Fruit fly (Drosophila melanogaster): ENCODE data around the gene CG17841.

The CG17841 gene

DNA sequence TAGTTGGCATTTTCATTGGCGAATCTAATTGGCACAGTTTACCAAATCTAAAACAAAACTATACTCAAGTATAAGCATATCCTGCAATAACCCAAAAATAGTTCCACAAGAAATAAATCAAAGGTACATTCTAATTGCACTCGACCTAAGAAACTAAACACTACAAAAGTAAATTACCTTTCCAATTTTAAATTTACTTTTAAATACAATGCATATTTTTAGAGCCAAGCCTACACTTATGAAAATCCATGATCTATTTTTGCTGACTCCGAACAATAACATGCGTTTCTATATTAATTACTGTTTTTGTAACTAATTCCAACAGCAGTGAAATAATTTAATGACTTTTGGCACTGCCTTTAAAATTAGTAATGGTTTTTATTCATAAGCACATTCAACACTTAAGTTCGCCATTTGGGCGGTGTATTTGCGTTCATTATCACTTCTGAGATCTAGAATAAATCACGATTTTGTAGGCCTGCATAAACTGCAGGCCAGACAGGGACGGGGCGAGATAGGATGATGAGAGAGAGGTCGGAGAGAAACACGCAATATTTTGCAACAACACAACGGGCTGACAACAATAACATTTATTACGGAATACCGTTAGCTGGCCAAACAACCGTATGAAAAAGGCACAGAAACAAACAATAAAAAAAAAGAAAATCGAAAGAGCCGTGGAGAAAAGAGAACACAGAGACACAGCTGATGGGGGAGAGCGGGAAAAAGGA is 42.9 kb upstream of the CG17841 start (continued):
- TF ChIP-seq Sox15 (GFP tag; optimal IDR thresholded peaks at IDR 0.05) (peak; percentile 24), Ets96B (tag; optimal IDR thresholded peaks at IDR 0.05) (peak; percentile 15), CG15336 (GFP tag; IDR thresholded peaks at IDR 0.05) (no peak), CG8319 (GFP tag; optimal IDR thresholded peaks at IDR 0.05) (peak; percentile 15), pdm3 (GFP tag; optimal IDR thresholded peaks at IDR 0.05) (peak; percentile 45), CG3032 (tag; optimal IDR thresholded peaks at IDR 0.05) (no peak), Met (GFP tag; optimal IDR thresholded peaks at IDR 0.05) (peak; percentile 65), CG31627 (GFP tag; optimal IDR thresholded peaks at IDR 0.05) (peak; percentile 57), CG11762 (GFP tag; optimal IDR thresholded peaks at IDR 0.05; ENCODE audit: insufficient read depth) (peak; percentile 23)

DNA sequence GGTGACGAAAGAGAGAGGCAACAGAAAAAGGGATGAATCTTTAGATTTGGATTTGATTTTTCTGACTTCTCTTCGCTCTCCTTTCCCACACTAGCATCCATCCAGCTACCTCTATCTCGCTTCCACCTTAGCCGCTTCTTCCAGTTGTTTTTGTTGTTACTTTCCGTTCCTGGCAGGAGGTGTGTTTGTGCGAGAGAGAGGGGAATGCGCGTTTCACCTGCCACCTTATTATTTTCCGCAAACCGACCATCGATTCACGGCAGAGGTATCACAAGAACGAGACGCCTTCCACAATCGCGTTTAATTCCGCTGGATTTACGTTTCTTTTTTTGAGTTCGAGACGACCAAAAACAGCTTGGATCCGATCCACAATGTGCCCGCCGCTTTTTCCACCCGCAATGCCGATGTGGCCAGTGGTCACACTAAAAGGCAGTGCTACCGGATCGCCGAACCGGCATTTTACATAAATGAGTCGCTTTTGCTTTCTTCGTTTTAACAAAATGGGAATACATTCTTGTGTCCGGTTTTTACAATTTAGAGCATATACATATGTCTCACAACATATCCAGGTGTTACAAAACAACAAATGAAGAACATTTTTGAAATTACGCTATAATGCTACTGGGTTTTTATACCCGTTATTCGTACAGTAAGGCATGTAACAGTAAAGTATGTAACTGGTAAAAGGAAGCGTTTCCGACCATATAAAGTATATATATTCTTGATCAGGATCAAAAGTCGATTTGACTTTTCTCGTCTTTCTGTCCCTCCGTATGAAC is 42.1 kb upstream of the CG17841 start, which contains the start of gene alpha-Man-Ia:
TSS of gene alpha-Man-Ia (minus strand) at position 392 of the 779 bp plus-strand sequence.
- TF ChIP-seq CG8632 (GFP tag; optimal IDR thresholded peaks at IDR 0.05) = no peak
- TF ChIP-seq Smox (GFP tag; optimal IDR thresholded peaks at IDR 0.05) = peak; percentile 13
- TF ChIP-seq CG10631 (GFP tag; optimal IDR thresholded peaks at IDR 0.05) = peak; percentile 3
- peak; percentile 19 for TF ChIP-seq CG3032 (tag; optimal IDR thresholded peaks at IDR 0.05)
- TF ChIP-seq dac (GFP tag; optimal IDR thresholded peaks at IDR 0.05) = no peak
- no peak for TF ChIP-seq fd85E (GFP tag; optimal IDR thresholded peaks at IDR 0.05)
- no peak for TF ChIP-seq spab (GFP tag; optimal IDR thresholded peaks at IDR 0.05)
- TF ChIP-seq Ets96B (tag; optimal IDR thresholded peaks at IDR 0.05) = no peak
- peak; percentile 33; the same call in 2 of the 3 replicates for TF ChIP-seq CG6163 (GFP tag; IDR thresholded peaks at IDR 0.05)
- TF ChIP-seq CG6808 (GFP tag; optimal IDR thresholded peaks at IDR 0.05) = no peak
- peak in 1 of 2 experiments; percentile 6 for TF ChIP-seq ss (GFP tag; optimal IDR thresholded peaks at IDR 0.05)
- no peak for TF ChIP-seq Eip93F (GFP tag; optimal IDR thresholded peaks at IDR 0.05)
- TF ChIP-seq Gug (GFP tag; IDR thresholded peaks at IDR 0.05) = no peak
- TF ChIP-seq Ets21C (GFP tag; optimal IDR thresholded peaks at IDR 0.05) = no peak
- no peak for TF ChIP-seq Hr38 (GFP tag; optimal IDR thresholded peaks at IDR 0.05)
- no peak for TF ChIP-seq fd59A (GFP tag; optimal IDR thresholded peaks at IDR 0.05)
- TF ChIP-seq Hr39 (GFP tag; optimal IDR thresholded peaks at IDR 0.05) = peak; percentile 16
- TF ChIP-seq CG6792 (GFP tag; optimal IDR thresholded peaks at IDR 0.05) = no peak
- TF ChIP-seq eg (GFP tag; IDR thresholded peaks at IDR 0.05) = no peak; the same call in 2 of the 3 replicates
- no peak for TF ChIP-seq CG4318 (GFP tag; optimal IDR thresholded peaks at IDR 0.05)
- TF ChIP-seq pdm3 (GFP tag; optimal IDR thresholded peaks at IDR 0.05) = peak; percentile 30
- no peak for TF ChIP-seq CG16779 (tag; optimal IDR thresholded peaks at IDR 0.05)
- peak; percentile 2 for TF ChIP-seq CG6854 (GFP tag; optimal IDR thresholded peaks at IDR 0.05)
- peak; percentile 7 for TF ChIP-seq OdsH (GFP tag; optimal IDR thresholded peaks at IDR 0.05)
- TF ChIP-seq CG3919 (GFP tag; optimal IDR thresholded peaks at IDR 0.05) = no peak
- TF ChIP-seq topi (GFP tag; optimal IDR thresholded peaks at IDR 0.05) = no peak
- TF ChIP-seq acj6 (GFP tag; optimal IDR thresholded peaks at IDR 0.05) = peak; percentile 26
- TF ChIP-seq Sox15 (GFP tag; optimal IDR thresholded peaks at IDR 0.05) = no peak
- no peak for TF ChIP-seq CG1621 (tag; optimal IDR thresholded peaks at IDR 0.05)
- TF ChIP-seq CG11294 (GFP tag; IDR thresholded peaks at IDR 0.05) = no peak
- TF ChIP-seq dsx (GFP tag; optimal IDR thresholded peaks at IDR 0.05; ENCODE audit: poor library complexity, severe bottlenecking) = no peak
- TF ChIP-seq CG11762 (GFP tag; optimal IDR thresholded peaks at IDR 0.05; ENCODE audit: insufficient read depth) = no peak
- no peak for TF ChIP-seq CG10669 (GFP tag; optimal IDR thresholded peaks at IDR 0.05)
- TF ChIP-seq vri (GFP tag; optimal IDR thresholded peaks at IDR 0.05) = no peak
- TF ChIP-seq salr (GFP tag; optimal IDR thresholded peaks at IDR 0.05) = no peak
- TF ChIP-seq CG6276 (GFP tag; optimal IDR thresholded peaks at IDR 0.05) = no peak
- peak; percentile 25 for TF ChIP-seq net (GFP tag; optimal IDR thresholded peaks at IDR 0.05)
- peak; percentile 34 for TF ChIP-seq Hr4 (GFP tag; optimal IDR thresholded peaks at IDR 0.05)
- TF ChIP-seq CG32006 (GFP tag; optimal IDR thresholded peaks at IDR 0.05) = peak; percentile 11
- TF ChIP-seq lz (GFP tag; optimal IDR thresholded peaks at IDR 0.05) = peak; percentile 6
- TF ChIP-seq CG7368 (GFP tag; optimal IDR thresholded peaks at IDR 0.05) = no peak
- peak; percentile 30 for TF ChIP-seq Sox14 (GFP tag; optimal IDR thresholded peaks at IDR 0.05)
